Fruit fly (Drosophila melanogaster) whole organism, embryonic: ENCODE results near the gene CG33230.
A peak's percentile ranks its signal among the peaks of the same experiment; 100 is the strongest.

Experiments used
- BEAF-32 ChIP-seq: fragments of 200-800 bp; sonication (Bioruptor generic); optimal IDR thresholded peaks from 3 replicates; lab custom pipeline; 2017; ENCODE audit warnings: missing biosample characterization, missing genetic modification characterization, mild to moderate bottlenecking, moderate library complexity, missing genetic modification reagents
- CG10209 ChIP-seq: fragments of 200-800 bp; sonication (Bioruptor generic); optimal IDR thresholded peaks from 3 replicates; lab custom pipeline; 2017; ENCODE audit warnings: missing biosample characterization, mild to moderate bottlenecking, missing genetic modification characterization, missing genetic modification reagents
- CG17361 ChIP-seq: fragments of 200-800 bp; sonication (Bioruptor generic); IDR thresholded peaks from 3 replicates; pipeline ENCODE4 v1.3.6; 2022; ENCODE audit warnings: missing biosample characterization, missing genetic modification characterization
- CG1792 ChIP-seq: fragments of 200-800 bp; sonication (Bioruptor generic); optimal IDR thresholded peaks from 2 replicates; lab custom pipeline; 2016; ENCODE audit warnings: missing biosample characterization, missing genetic modification characterization
- CG18619 ChIP-seq: fragments of 200-800 bp; sonication (Bioruptor generic); optimal IDR thresholded peaks from 3 replicates; lab custom pipeline; 2017; ENCODE audit warnings: missing biosample characterization, mild to moderate bottlenecking, missing genetic modification characterization
- CG30020 ChIP-seq: fragments of 200-800 bp; optimal IDR thresholded peaks from 2 replicates; lab custom pipeline; 2019; ENCODE audit warnings: missing biosample characterization, mild to moderate bottlenecking, missing genetic modification characterization, moderate library complexity
- CG31224 ChIP-seq: fragments of 200-800 bp; sonication (Bioruptor generic); IDR thresholded peaks from 2 replicates; pipeline ENCODE4 v1.3.6; 2022; ENCODE audit warnings: missing biosample characterization, missing genetic modification characterization
- CG32767 ChIP-seq: fragments of 200-800 bp; sonication (Bioruptor generic); IDR thresholded peaks from 2 replicates; pipeline ENCODE4 v1.3.6; 2022; ENCODE audit warnings: missing biosample characterization, missing genetic modification characterization
- CG3847 ChIP-seq: fragments of 200-800 bp; sonication (Bioruptor generic); IDR thresholded peaks from 2 replicates; pipeline ENCODE4 v1.3.6; 2022; ENCODE audit warnings: missing biosample characterization, missing genetic modification characterization
- CG3995 ChIP-seq: fragments of 200-800 bp; sonication (Bioruptor generic); optimal IDR thresholded peaks from 3 replicates; lab custom pipeline; 2016; ENCODE audit warnings: missing biosample characterization, missing genetic modification characterization
- CG6854 ChIP-seq: fragments of 200-800 bp; sonication (Bioruptor generic); optimal IDR thresholded peaks from 3 replicates; lab custom pipeline; 2017; ENCODE audit warnings: missing biosample characterization, mild to moderate bottlenecking, missing genetic modification characterization
- CG7963 ChIP-seq: fragments of 200-800 bp; sonication (Bioruptor generic); IDR thresholded peaks from 3 replicates; pipeline ENCODE4 v1.3.6; 2022; ENCODE audit warnings: missing biosample characterization, missing genetic modification characterization; ENCODE audit not compliant: partially characterized antibody
- CG8089 ChIP-seq: fragments of 200-800 bp; sonication (Bioruptor generic); optimal IDR thresholded peaks from 3 replicates; lab custom pipeline; 2016; ENCODE audit warnings: missing biosample characterization, missing genetic modification characterization
- CG9727 ChIP-seq: fragments of 200-800 bp; sonication (Bioruptor generic); optimal IDR thresholded peaks from 3 replicates; lab custom pipeline; 2017; ENCODE audit warnings: missing biosample characterization, mild to moderate bottlenecking, missing genetic modification characterization
- Deaf1 ChIP-seq: fragments of 200-800 bp; optimal IDR thresholded peaks from 3 replicates; lab custom pipeline; 2019; ENCODE audit warnings: missing biosample characterization, mild to moderate bottlenecking, missing genetic modification characterization, moderate library complexity
- Dip2 ChIP-seq: fragments of 200-800 bp; sonication (Bioruptor generic); IDR thresholded peaks from 2 replicates; pipeline ENCODE4 v1.3.6; 2022; ENCODE audit warnings: missing biosample characterization, missing genetic modification characterization
- Drgx ChIP-seq: fragments of 200-800 bp; sonication (Bioruptor generic); IDR thresholded peaks from 2 replicates; pipeline ENCODE4 v1.3.6; 2022; ENCODE audit warnings: missing biosample characterization, missing genetic modification characterization
- Fer1 ChIP-seq: fragments of 200-800 bp; sonication (Bioruptor generic); optimal IDR thresholded peaks from 2 replicates; lab custom pipeline; 2017; ENCODE audit warnings: missing biosample characterization, mild to moderate bottlenecking, missing genetic modification characterization
- Fer3 ChIP-seq: fragments of 200-800 bp; sonication (Bioruptor generic); optimal IDR thresholded peaks from 2 replicates; lab custom pipeline; 2018; ENCODE audit warnings: missing biosample characterization, mild to moderate bottlenecking, missing genetic modification characterization, moderate library complexity
- H2.0 ChIP-seq: fragments of 200-800 bp; sonication (Bioruptor generic); IDR thresholded peaks from 2 replicates; pipeline ENCODE4 v1.3.6; 2022; ENCODE audit warnings: missing biosample characterization, missing genetic modification characterization
- HLH4C ChIP-seq: fragments of 200-800 bp; sonication (Bioruptor generic); IDR thresholded peaks from 3 replicates; pipeline ENCODE4 v1.3.6; 2022; ENCODE audit warnings: missing biosample characterization, missing genetic modification characterization; ENCODE audit not compliant: partially characterized antibody
- Hmr ChIP-seq: fragments of 200-800 bp; sonication (Bioruptor generic); optimal IDR thresholded peaks from 3 replicates; lab custom pipeline; 2017; ENCODE audit warnings: mild to moderate bottlenecking, missing biosample characterization, missing genetic modification reagents, missing genetic modification characterization
- Lpt ChIP-seq: fragments of >200 bp; optimal IDR thresholded peaks from 2 replicates; lab custom pipeline; 2018; ENCODE audit warnings: missing biosample characterization, missing genetic modification characterization
- Sin3A ChIP-seq: fragments of >200 bp; optimal IDR thresholded peaks from 2 replicates; lab custom pipeline; 2018
- Trl ChIP-seq, 3 experiments: fragments of >200 bp in 2 of 3; fragments of 200-800 bp in 1 of 3; sonication (Bioruptor generic) in 1 of 3; optimal IDR thresholded peaks; 2 replicates in 1 of 3; 3 replicates in 2 of 3; lab custom pipeline; 2016 to 2017; ENCODE audit warnings: missing biosample characterization in 1 of 3, missing genetic modification characterization in 1 of 3
- chif ChIP-seq, 2 experiments: fragments of 200-800 bp; sonication (Bioruptor generic); optimal IDR thresholded peaks; 3 replicates each; lab custom pipeline; 2016; ENCODE audit warnings: missing biosample characterization in 2 of 2, missing genetic modification characterization in 2 of 2
- emc ChIP-seq: fragments of 200-800 bp; sonication (Bioruptor generic); optimal IDR thresholded peaks from 2 replicates; lab custom pipeline; 2016; ENCODE audit warnings: missing biosample characterization, missing genetic modification characterization
- eve ChIP-seq, 2 experiments: fragments of >200 bp; optimal IDR thresholded peaks; 2 replicates each; lab custom pipeline; 2017; ENCODE audit warnings: missing biosample characterization in 2 of 2, missing genetic modification characterization in 2 of 2
- exex ChIP-seq: fragments of 200-800 bp; sonication (Bioruptor generic); optimal IDR thresholded peaks from 4 replicates; lab custom pipeline; 2018; ENCODE audit warnings: missing biosample characterization, mild to moderate bottlenecking, missing genetic modification characterization, moderate library complexity
- eyg ChIP-seq: fragments of 200-800 bp; sonication (Bioruptor generic); optimal IDR thresholded peaks from 3 replicates; lab custom pipeline; 2016; ENCODE audit warnings: missing biosample characterization, missing genetic modification characterization
- ftz-f1 ChIP-seq: fragments of 200-800 bp; sonication (Bioruptor generic); optimal IDR thresholded peaks from 2 replicates; lab custom pipeline; 2016; ENCODE audit warnings: missing biosample characterization, missing genetic modification characterization
- gce ChIP-seq: fragments of 200-800 bp; sonication (Bioruptor generic); IDR thresholded peaks from 3 replicates; pipeline ENCODE4 v1.3.6; 2022; ENCODE audit warnings: missing biosample characterization, missing genetic modification characterization
- gro ChIP-seq: fragments of 200-800 bp; sonication (Bioruptor generic); optimal IDR thresholded peaks from 2 replicates; lab custom pipeline; 2016; ENCODE audit warnings: missing biosample characterization, missing genetic modification characterization
- hkb ChIP-seq, 2 experiments: fragments of 200-800 bp in 1 of 2; fragments of >200 bp in 1 of 2; sonication (Bioruptor generic) in 1 of 2; IDR thresholded peaks in 1 of 2; optimal IDR thresholded peaks in 1 of 2; 2 replicates each; pipeline versions ENCODE4 v1.3.6 to Lab custom; 2017 to 2022; ENCODE audit warnings: missing biosample characterization in 1 of 2, missing genetic modification characterization in 1 of 2
- jing ChIP-seq: fragments of 200-800 bp; sonication (Bioruptor generic); optimal IDR thresholded peaks from 2 replicates; lab custom pipeline; 2018; ENCODE audit warnings: missing biosample characterization, mild to moderate bottlenecking, missing genetic modification characterization
- kay ChIP-seq: fragments of 200-800 bp; sonication (Bioruptor generic); optimal IDR thresholded peaks from 2 replicates; lab custom pipeline; 2016; ENCODE audit warnings: missing biosample characterization, missing genetic modification characterization
- lbe ChIP-seq: fragments of 200-800 bp; sonication (Bioruptor generic); optimal IDR thresholded peaks from 2 replicates; lab custom pipeline; 2016; ENCODE audit warnings: missing biosample characterization, mild to moderate bottlenecking, missing genetic modification characterization
- lilli ChIP-seq: fragments of 200-800 bp; sonication (Bioruptor generic); optimal IDR thresholded peaks from 3 replicates; lab custom pipeline; 2016; ENCODE audit warnings: missing biosample characterization, missing genetic modification characterization
- maf-S ChIP-seq: fragments of 200-800 bp; sonication (Bioruptor generic); optimal IDR thresholded peaks from 2 replicates; lab custom pipeline; 2016; ENCODE audit warnings: missing biosample characterization, missing genetic modification characterization
- mirr ChIP-seq: fragments of 200-800 bp; sonication (Bioruptor generic); optimal IDR thresholded peaks from 3 replicates; lab custom pipeline; 2018; ENCODE audit warnings: missing biosample characterization, mild to moderate bottlenecking, missing genetic modification characterization
- onecut ChIP-seq: fragments of 200-800 bp; sonication (Bioruptor generic); IDR thresholded peaks from 2 replicates; pipeline ENCODE4 v1.3.6; 2022; ENCODE audit warnings: missing biosample characterization, missing genetic modification characterization
- pita ChIP-seq: fragments of 200-800 bp; sonication (Bioruptor generic); optimal IDR thresholded peaks from 2 replicates; lab custom pipeline; 2017; ENCODE audit warnings: missing biosample characterization, mild to moderate bottlenecking, missing genetic modification characterization
- ro ChIP-seq: fragments of 200-800 bp; sonication (Bioruptor generic); IDR thresholded peaks from 2 replicates; pipeline ENCODE4 v1.3.6; 2022; ENCODE audit warnings: missing biosample characterization, missing genetic modification characterization
- salm ChIP-seq: fragments of 200-800 bp; sonication (Bioruptor generic); optimal IDR thresholded peaks from 2 replicates; lab custom pipeline; 2018; ENCODE audit warnings: missing biosample characterization, mild to moderate bottlenecking, missing genetic modification characterization
- sima ChIP-seq: fragments of 200-800 bp; sonication (Bioruptor generic); optimal IDR thresholded peaks from 2 replicates; lab custom pipeline; 2016; ENCODE audit warnings: missing biosample characterization, missing genetic modification characterization
- slbo ChIP-seq: fragments of 200-800 bp; sonication (Bioruptor generic); IDR thresholded peaks from 2 replicates; pipeline ENCODE4 v1.3.6; 2022; ENCODE audit warnings: missing biosample characterization, missing genetic modification characterization
- stwl ChIP-seq: fragments of 200-800 bp; sonication (Bioruptor generic); optimal IDR thresholded peaks from 3 replicates; lab custom pipeline; 2018; ENCODE audit warnings: missing biosample characterization, mild to moderate bottlenecking, missing genetic modification characterization, moderate library complexity
- tll ChIP-seq, 2 experiments: fragments of 200-800 bp in 1 of 2; fragments of >200 bp in 1 of 2; sonication (Bioruptor generic) in 1 of 2; optimal IDR thresholded peaks; 2 replicates each; lab custom pipeline; 2017 to 2019; ENCODE audit warnings: missing biosample characterization in 2 of 2, missing genetic modification characterization in 2 of 2, mild to moderate bottlenecking in 1 of 2, moderate library complexity in 1 of 2
- vfl ChIP-seq: fragments of 200-800 bp; sonication (Bioruptor generic); optimal IDR thresholded peaks from 2 replicates; lab custom pipeline; 2016; ENCODE audit warnings: missing biosample characterization, missing genetic modification characterization

The CG33230 gene

DNA sequence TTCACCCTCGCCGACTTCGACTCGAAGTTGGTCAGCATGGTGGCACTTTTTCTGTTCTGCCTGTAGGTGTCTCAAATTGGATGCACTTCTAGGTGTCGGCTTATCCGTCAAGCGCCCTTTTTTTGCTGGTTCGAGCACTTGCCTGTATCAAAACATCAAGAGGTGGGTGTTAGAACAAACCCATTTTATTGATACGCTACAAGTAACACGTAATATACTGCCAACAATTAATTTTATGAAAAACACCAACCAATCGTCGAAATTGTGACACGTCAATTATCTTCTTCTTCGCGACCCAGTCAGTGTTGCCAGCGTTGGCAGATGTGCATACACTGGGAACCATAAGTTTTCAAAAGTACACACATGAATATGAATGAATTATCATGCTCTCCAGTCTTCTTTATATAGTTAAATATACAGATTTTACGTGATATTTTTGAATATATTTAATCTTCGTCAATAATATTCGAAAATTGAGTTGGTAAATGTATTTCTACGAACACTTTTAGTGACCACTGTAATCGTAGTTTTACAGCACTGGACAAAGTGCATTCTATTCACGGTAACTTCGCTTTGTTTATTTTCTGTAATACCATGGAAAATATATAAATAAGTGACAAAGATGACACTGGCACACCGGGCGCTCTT, 26.8 kb downstream of the CG33230 start, which contains the start of the genes alphaCOP and CG13919 (continued):
- TF ChIP-seq HLH4C (GFP tag; lab: Robert Waterston, UW) (no peak), stwl (tag; lab: Kevin White, UChicago) (peak; percentile 83), CG3995 (GFP tag; lab: Kevin White, UChicago) (peak; percentile 83), Drgx (GFP tag; lab: Robert Waterston, UW) (peak; percentile 96), jing (GFP tag; lab: Kevin White, UChicago) (peak; percentile 90), CG9727 (GFP tag; lab: Kevin White, UChicago) (peak; percentile 98), lbe (peak; percentile 96), salm (tag; lab: Kevin White, UChicago) (peak; percentile 92), kay (GFP tag; lab: Kevin White, UChicago) (peak; percentile 91), CG8089 (GFP tag; lab: Kevin White, UChicago) (peak; percentile 80), CG3847 (peak; percentile 98), maf-S (GFP tag; lab: Kevin White, UChicago) (peak; percentile 91), pita (GFP tag; lab: Kevin White, UChicago) (no peak), Trl (optimal IDR thresholded peaks at IDR 0.05; lab: Kevin White, UChicago) (no peak), Trl (GFP tag; optimal IDR thresholded peaks at IDR 0.05; lab: Kevin White, UChicago) (peak; percentile 92), tll (GFP tag; optimal IDR thresholded peaks at IDR 0.05; lab: Kevin White, UChicago) (peak in 1 of 2 experiments; percentile 62), Fer1 (GFP tag; lab: Kevin White, UChicago) (peak; percentile 91), onecut (GFP tag; lab: Robert Waterston, UW) (peak; percentile 82; the same call in 1 of the 2 replicates), hkb (optimal IDR thresholded peaks at IDR 0.05; lab: Kevin White, UChicago) (no peak), hkb (GFP tag; IDR thresholded peaks at IDR 0.05; lab: Robert Waterston, UW) (peak; percentile 94), gro (GFP tag; lab: Kevin White, UChicago) (peak; percentile 86), CG30020 (tag; lab: Kevin White, UChicago) (peak; percentile 86), slbo (peak; percentile 99), CG6854 (GFP tag; lab: Kevin White, UChicago) (peak; percentile 86), CG32767 (GFP tag; lab: Robert Waterston, UW) (peak; percentile 98), CG18619 (GFP tag; lab: Kevin White, UChicago) (peak; percentile 94), Deaf1 (tag; lab: Kevin White, UChicago) (peak; percentile 77), lilli (GFP tag; lab: Kevin White, UChicago) (peak; percentile 98), ftz-f1 (GFP tag; lab: Kevin White, UChicago) (peak; percentile 39), CG10209 (peak; percentile 96), Sin3A (lab: Kevin White, UChicago) (peak; percentile 9), H2.0 (GFP tag; lab: Robert Waterston, UW) (peak; percentile 98), CG1792 (GFP tag; lab: Kevin White, UChicago) (peak; percentile 75), exex (tag; lab: Kevin White, UChicago) (peak; percentile 85), BEAF-32 (GFP tag; lab: Kevin White, UChicago) (peak; percentile 50), Dip2 (peak; percentile 53), sima (GFP tag; lab: Kevin White, UChicago) (peak; percentile 69), chif (GFP tag; optimal IDR thresholded peaks at IDR 0.05; lab: Kevin White, UChicago) (peak; percentile 91 to 96), CG17361 (GFP tag; lab: Robert Waterston, UW) (peak; percentile 98), CG7963 (no peak), Fer3 (tag; lab: Kevin White, UChicago) (peak; percentile 96), eve (GFP tag; optimal IDR thresholded peaks at IDR 0.05; lab: Kevin White, UChicago) (no peak), mirr (GFP tag; lab: Kevin White, UChicago) (peak; percentile 81), vfl (GFP tag; lab: Kevin White, UChicago) (peak; percentile 94), gce (GFP tag; lab: Robert Waterston, UW) (peak; percentile 95), emc (GFP tag; lab: Kevin White, UChicago) (peak; percentile 65), Hmr (GFP tag; lab: Kevin White, UChicago) (peak; percentile 96), eyg (GFP tag; lab: Kevin White, UChicago) (peak; percentile 83), CG31224 (GFP tag; lab: Robert Waterston, UW) (peak; percentile 94), Lpt (GFP tag; lab: Kevin White, UChicago) (no peak), ro (peak; percentile 94)
